Fruit fly (Drosophila melanogaster) whole organism, wandering third instar larva: Measurements from ENCODE around the gene CG43294.

ENCODE experiments used
- Abd-B ChIP-seq: fragments of >200 bp; optimal IDR thresholded peaks from 2 replicates; lab custom pipeline; 2017; ENCODE audit warnings: missing biosample characterization, missing genetic modification characterization
- CG32264 ChIP-seq: fragments of 200-800 bp; sonication (Bioruptor generic); optimal IDR thresholded peaks from 2 replicates; lab custom pipeline; 2016; ENCODE audit warnings: missing biosample characterization, missing genetic modification characterization
- CG9705 ChIP-seq: fragments of 200-800 bp; sonication (Bioruptor generic); optimal IDR thresholded peaks from 2 replicates; lab custom pipeline; 2018; ENCODE audit warnings: missing biosample characterization, mild to moderate bottlenecking, missing genetic modification characterization
- CrebA ChIP-seq: fragments of 200-800 bp; sonication (Bioruptor generic); optimal IDR thresholded peaks from 2 replicates; lab custom pipeline; 2016; ENCODE audit warnings: missing biosample characterization, mild to moderate bottlenecking, missing genetic modification characterization, borderline replicate concordance
- Dfd ChIP-seq: fragments of >200 bp; optimal IDR thresholded peaks from 2 replicates; lab custom pipeline; 2017; ENCODE audit warnings: missing biosample characterization, missing genetic modification characterization
- Dif ChIP-seq: fragments of 200-275, 200-300 bp; sonication (Bioruptor generic); optimal IDR thresholded peaks from 2 replicates; lab custom pipeline; 2018; ENCODE audit warnings: missing biosample characterization, missing genetic modification characterization; ENCODE audit not compliant: partially characterized antibody
- GATAd ChIP-seq: sonication (Bioruptor generic); optimal IDR thresholded peaks from 2 replicates; lab custom pipeline; 2016; ENCODE audit warnings: missing biosample characterization, missing genetic modification characterization
- HLH106 ChIP-seq: fragments of 200-800 bp; optimal IDR thresholded peaks from 3 replicates; lab custom pipeline; 2019; ENCODE audit warnings: missing biosample characterization, mild to moderate bottlenecking, missing genetic modification characterization, moderate library complexity
- Hnf4 ChIP-seq: fragments of 200-800 bp; sonication (Bioruptor generic); optimal IDR thresholded peaks from 2 replicates; lab custom pipeline; 2016; ENCODE audit warnings: missing biosample characterization, mild to moderate bottlenecking, missing genetic modification characterization
- Hr78 ChIP-seq: fragments of >200 bp; optimal IDR thresholded peaks from 2 replicates; lab custom pipeline; 2017; ENCODE audit warnings: missing biosample characterization, missing genetic modification characterization
- Hr83 ChIP-seq: fragments of 200-300 bp; sonication (Bioruptor generic); optimal IDR thresholded peaks from 2 replicates; lab custom pipeline; 2016; ENCODE audit warnings: missing biosample characterization, mild to moderate bottlenecking, missing genetic modification characterization, moderate library complexity; ENCODE audit not compliant: poor library complexity, severe bottlenecking
- Jra ChIP-seq: sonication (Bioruptor generic); optimal IDR thresholded peaks from 2 replicates; lab custom pipeline; 2016; ENCODE audit warnings: missing biosample characterization, missing genetic modification characterization
- Mio ChIP-seq: sonication (Bioruptor generic); optimal IDR thresholded peaks from 2 replicates; lab custom pipeline; 2016; ENCODE audit warnings: missing biosample characterization, missing genetic modification characterization
- Myc ChIP-seq: fragments of >200 bp; optimal IDR thresholded peaks from 2 replicates; lab custom pipeline; 2017
- N ChIP-seq: fragments of >200 bp; optimal IDR thresholded peaks from 2 replicates; lab custom pipeline; 2018; ENCODE audit warnings: missing biosample characterization, missing external identifiers, missing genetic modification characterization
- OdsH ChIP-seq: fragments of 200-800 bp; sonication (Bioruptor generic); optimal IDR thresholded peaks from 2 replicates; lab custom pipeline; 2016; ENCODE audit warnings: missing biosample characterization, mild to moderate bottlenecking, missing genetic modification characterization
- Rel ChIP-seq, 2 experiments: fragments of 200-800 bp; sonication (Bioruptor generic) in 1 of 2; optimal IDR thresholded peaks; 2 replicates in 1 of 2; 3 replicates in 1 of 2; lab custom pipeline; 2016 to 2019; ENCODE audit warnings: mild to moderate bottlenecking in 2 of 2, missing biosample characterization in 2 of 2, missing genetic modification characterization in 2 of 2, moderate library complexity in 1 of 2
- Sp1 ChIP-seq: fragments of 200-800 bp; sonication (Bioruptor generic); optimal IDR thresholded peaks from 3 replicates; lab custom pipeline; 2019; ENCODE audit warnings: missing biosample characterization, mild to moderate bottlenecking, missing genetic modification characterization, moderate library complexity
- Vsx2 ChIP-seq: fragments of 200-300, 225-300 bp; sonication (Bioruptor generic); optimal IDR thresholded peaks from 2 replicates; lab custom pipeline; 2018; ENCODE audit warnings: missing biosample characterization, missing genetic modification characterization; ENCODE audit not compliant: partially characterized antibody
- br ChIP-seq: fragments of 200-800 bp; sonication (Bioruptor generic); optimal IDR thresholded peaks from 2 replicates; lab custom pipeline; 2016; ENCODE audit warnings: missing biosample characterization, missing genetic modification characterization
- brk ChIP-seq: fragments of 200-800 bp; sonication (Bioruptor generic); optimal IDR thresholded peaks from 2 replicates; lab custom pipeline; 2016; ENCODE audit warnings: missing biosample characterization, mild to moderate bottlenecking, missing genetic modification characterization
- dl ChIP-seq, 2 experiments: fragments of 175-275, 200-275 bp in 1 of 2; fragments of 200-275 bp in 1 of 2; sonication (Bioruptor generic); optimal IDR thresholded peaks; lab custom pipeline; 2018; ENCODE audit warnings: mild to moderate bottlenecking in 2 of 2, missing biosample characterization in 2 of 2, missing genetic modification characterization in 2 of 2, moderate library complexity in 2 of 2; ENCODE audit not compliant: partially characterized antibody in 2 of 2, insufficient read depth in 1 of 2
- dmrt93B ChIP-seq: fragments of 200-800 bp; sonication (Bioruptor generic); optimal IDR thresholded peaks from 2 replicates; lab custom pipeline; 2018; ENCODE audit warnings: missing biosample characterization, mild to moderate bottlenecking, missing genetic modification characterization
- dsf ChIP-seq: sonication (Bioruptor generic); optimal IDR thresholded peaks from 2 replicates; lab custom pipeline; 2016; ENCODE audit warnings: missing biosample characterization, missing genetic modification characterization, borderline replicate concordance
- ey ChIP-seq: fragments of 200-800 bp; sonication (Bioruptor generic); optimal IDR thresholded peaks from 2 replicates; lab custom pipeline; 2016; ENCODE audit warnings: missing biosample characterization, missing genetic modification characterization
- foxo ChIP-seq, 2 experiments: fragments of 200-800 bp; sonication (Bioruptor generic); optimal IDR thresholded peaks; 2 replicates in 1 of 2; 3 replicates in 1 of 2; lab custom pipeline; 2016 to 2017; ENCODE audit warnings: missing biosample characterization in 2 of 2, missing genetic modification characterization in 2 of 2
- fru ChIP-seq: fragments of 200-800 bp; sonication (Bioruptor generic); optimal IDR thresholded peaks from 3 replicates; lab custom pipeline; 2016; ENCODE audit warnings: missing biosample characterization, mild to moderate bottlenecking, missing genetic modification characterization
- h ChIP-seq: fragments of 200-800 bp; sonication (Bioruptor generic); optimal IDR thresholded peaks from 3 replicates; lab custom pipeline; 2016; ENCODE audit warnings: missing biosample characterization, mild to moderate bottlenecking, missing genetic modification characterization
- jim ChIP-seq: fragments of 175-275, 200-325 bp; sonication (Bioruptor generic); optimal IDR thresholded peaks from 2 replicates; lab custom pipeline; 2016; ENCODE audit warnings: missing biosample characterization, mild to moderate bottlenecking, missing genetic modification characterization
- lola ChIP-seq: fragments of >200 bp; optimal IDR thresholded peaks from 2 replicates; lab custom pipeline; 2017; ENCODE audit warnings: missing biosample characterization, missing genetic modification characterization
- pan ChIP-seq: fragments of >200 bp; optimal IDR thresholded peaks from 2 replicates; lab custom pipeline; 2017
- psq ChIP-seq: fragments of 200-800 bp; sonication (Bioruptor generic); optimal IDR thresholded peaks from 3 replicates; lab custom pipeline; 2017; ENCODE audit warnings: missing biosample characterization, mild to moderate bottlenecking, missing genetic modification characterization, moderate library complexity
- rgr ChIP-seq: fragments of 200-800 bp; sonication (Bioruptor generic); optimal IDR thresholded peaks from 3 replicates; lab custom pipeline; 2016; ENCODE audit warnings: missing biosample characterization, mild to moderate bottlenecking, missing genetic modification characterization
- sage ChIP-seq: fragments of 200-800 bp; sonication (Bioruptor generic); optimal IDR thresholded peaks from 2 replicates; lab custom pipeline; 2016; ENCODE audit warnings: missing biosample characterization, mild to moderate bottlenecking, missing genetic modification characterization
- sv ChIP-seq: fragments of 200-800 bp; sonication (Bioruptor generic); optimal IDR thresholded peaks from 3 replicates; lab custom pipeline; 2016; ENCODE audit warnings: missing biosample characterization, missing genetic modification characterization
- tai ChIP-seq: sonication (Bioruptor generic); optimal IDR thresholded peaks from 2 replicates; lab custom pipeline; 2016; ENCODE audit warnings: missing biosample characterization, missing genetic modification characterization
- usp ChIP-seq: fragments of >200 bp; optimal IDR thresholded peaks from 2 replicates; lab custom pipeline; 2017; ENCODE audit warnings: missing biosample characterization, missing genetic modification characterization
- woc ChIP-seq: sonication (Bioruptor generic); optimal IDR thresholded peaks from 2 replicates; lab custom pipeline; 2016; ENCODE audit warnings: missing biosample characterization, mild to moderate bottlenecking, missing genetic modification characterization

The CG43294 gene

dm6 chr3L:11997959-11998358 is 39.9 kb downstream of the CG43294 start, which contains the start of gene Grip163:
TSS of gene Grip163 (minus strand) at chr3L:11998138.
- TF ChIP-seq psq (GFP tag; lab: Kevin White, UChicago): no peak
- TF ChIP-seq GATAd (GFP tag; lab: Kevin White, UChicago): no peak
- TF ChIP-seq jim (GFP tag; lab: Kevin White, UChicago): no peak

- TF ChIP-seq dl (GFP tag; optimal IDR thresholded peaks at IDR 0.05; lab: Kevin White, UChicago; ENCODE audit: insufficient read depth in 1 of 2, partially characterized antibody in 2 of 2) (no peak), Abd-B (GFP tag; lab: Kevin White, UChicago) (no peak), foxo (GFP tag; optimal IDR thresholded peaks at IDR 0.05; lab: Kevin White, UChicago) (peak in 1 of 2 experiments; percentile 75), sage (GFP tag; lab: Kevin White, UChicago) (peak; percentile 38), dsf (GFP tag; lab: Kevin White, UChicago) (peak; percentile 48), Myc (lab: Kevin White, UChicago) (peak; percentile 58), Dif (GFP tag; lab: Kevin White, UChicago) (no peak), Mio (GFP tag; lab: Kevin White, UChicago) (no peak), rgr (GFP tag; lab: Kevin White, UChicago) (peak; percentile 82), GATAd (GFP tag; lab: Kevin White, UChicago) (peak; percentile 48), pan (lab: Kevin White, UChicago) (no peak), N (GFP tag; lab: Kevin White, UChicago) (no peak), brk (GFP tag; lab: Kevin White, UChicago) (no peak), dmrt93B (GFP tag; lab: Kevin White, UChicago) (peak; percentile 34), Vsx2 (GFP tag; lab: Kevin White, UChicago) (no peak), ey (peak; percentile 67), tai (GFP tag; lab: Kevin White, UChicago) (no peak), usp (GFP tag; lab: Kevin White, UChicago) (no peak), CrebA (GFP tag; lab: Kevin White, UChicago) (no peak), Hr78 (GFP tag; lab: Kevin White, UChicago) (no peak), Hr83 (GFP tag; lab: Kevin White, UChicago) (peak; percentile 14), Hnf4 (GFP tag; lab: Kevin White, UChicago) (peak; percentile 85), HLH106 (tag; lab: Kevin White, UChicago) (peak; percentile 45), Dfd (no peak), fru (peak; percentile 73), woc (GFP tag; lab: Kevin White, UChicago) (peak; percentile 51), lola (GFP tag; lab: Kevin White, UChicago) (no peak), Rel (GFP tag; optimal IDR thresholded peaks at IDR 0.05; lab: Kevin White, UChicago) (no peak), Rel (tag; optimal IDR thresholded peaks at IDR 0.05; lab: Kevin White, UChicago) (peak; percentile 5), CG32264 (GFP tag; lab: Kevin White, UChicago) (no peak), psq (GFP tag; lab: Kevin White, UChicago) (peak; percentile 70), Jra (GFP tag; lab: Kevin White, UChicago) (peak; percentile 71), Sp1 (GFP tag; lab: Kevin White, UChicago) (peak; percentile 42), sv (GFP tag; lab: Kevin White, UChicago) (peak; percentile 75), CG9705 (GFP tag; lab: Kevin White, UChicago) (peak; percentile 20), br (GFP tag; lab: Kevin White, UChicago) (peak; percentile 68), jim (GFP tag; lab: Kevin White, UChicago) (no peak), OdsH (peak; percentile 71), h (GFP tag; lab: Kevin White, UChicago) (peak; percentile 79)
These were observed 44.5 kb downstream of the CG43294 start, which contains the start of the genes Pop2 and CG6928 for dm6 chr3L:12002321-12003248. TSS of gene Pop2 (minus strand) at chr3L:12002915. TSS of gene CG6928 (plus strand) at chr3L:12003155.
